Worm (Caenorhabditis elegans) whole organism, L4 larva: ENCODE measurements around the gene byn-1.

Experiments used
- nhr-237 ChIP-seq: sonication (generic microtip); optimal IDR thresholded peaks from 2 replicates; lab custom pipeline; 2017; ENCODE audit warnings: missing biosample characterization, missing genetic modification characterization
- nhr-28 ChIP-seq: fragments of 150-350 bp; optimal IDR thresholded peaks from 2 replicates; lab custom pipeline; 2014; ENCODE audit warnings: missing biosample characterization, missing genetic modification characterization
- pha-4 ChIP-seq, 2 experiments: fragments of 150-350 bp in 1 of 2; fragments of 200-800 bp in 1 of 2; sonication (Bioruptor generic) in 1 of 2; IDR thresholded peaks in 1 of 2; optimal IDR thresholded peaks in 1 of 2; 2 replicates each; pipeline versions ENCODE4 v1.3.6 to Lab custom; 2014 to 2022; ENCODE audit warnings: missing genetic modification characterization in 2 of 2, missing genetic modification reagents in 2 of 2, missing biosample characterization in 1 of 2, missing compliant biosample characterization in 1 of 2
- unc-62 ChIP-seq, 3 experiments: fragments of 150-350 bp in 1 of 3; sonication (generic microtip); optimal IDR thresholded peaks in 2 of 3; peaks in 1 of 3; 1 replicate in 1 of 3; 2 replicates in 2 of 3; lab custom pipeline; 2014 to 2017; ENCODE audit warnings: missing biosample characterization in 3 of 3, missing genetic modification characterization in 3 of 3, missing genetic modification reagents in 3 of 3, missing genotype in 1 of 3

DNA sequence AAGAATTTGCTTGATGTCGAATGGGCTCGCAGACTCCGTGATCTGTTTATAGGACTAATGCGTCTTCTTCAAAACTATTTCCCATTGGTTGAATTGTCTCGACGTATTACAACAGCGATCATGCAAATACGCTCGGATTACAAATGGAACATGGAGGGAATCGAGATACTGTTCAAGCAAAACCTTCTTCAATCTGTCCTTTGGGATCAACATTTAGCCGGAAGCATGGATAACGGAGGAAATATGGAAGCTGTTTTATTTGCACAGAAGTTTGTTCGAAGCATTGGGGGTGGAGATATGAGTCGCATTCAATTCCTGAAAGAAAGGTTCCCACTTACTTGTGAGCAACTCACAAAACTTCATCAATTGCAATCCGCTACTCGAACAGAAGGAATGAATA is 24.0 kb downstream of the byn-1 start:
- peak in 1 of 2 experiments; percentile 95 for TF ChIP-seq unc-62 (GFP tag; optimal IDR thresholded peaks at IDR 0.05 in 1 of 2; lab: Kevin White, UChicago)
- TF ChIP-seq unc-62 (tag; optimal IDR thresholded peaks at IDR 0.05; lab: Kevin White, UChicago): no peak
- no peak for TF ChIP-seq nhr-237 (tag; lab: Kevin White, UChicago)
- TF ChIP-seq pha-4 (GFP tag; IDR thresholded peaks at IDR 0.05; lab: Robert Waterston, UW): no peak
- TF ChIP-seq pha-4 (tag; optimal IDR thresholded peaks at IDR 0.05; lab: Kevin White, UChicago): no peak
- no peak for TF ChIP-seq nhr-28 (tag; lab: Kevin White, UChicago)
